Fruit fly (Drosophila melanogaster) whole organism, embryonic: ENCODE data around the gene Patj.
A peak's percentile ranks its signal among the peaks of the same experiment; 100 is the strongest.

Experiments
- Atf6 ChIP-seq: fragments of 200-800 bp; sonication (Bioruptor generic); IDR thresholded peaks from 2 replicates; pipeline ENCODE4 v1.3.6; 2022; ENCODE audit warnings: missing biosample characterization, missing genetic modification characterization
- CG10543 ChIP-seq: fragments of 200-800 bp; sonication (Bioruptor generic); optimal IDR thresholded peaks from 3 replicates; lab custom pipeline; 2017; ENCODE audit warnings: missing biosample characterization, mild to moderate bottlenecking, missing genetic modification characterization, moderate library complexity
- CG10654 ChIP-seq: fragments of 200-800 bp; sonication (Bioruptor generic); optimal IDR thresholded peaks from 2 replicates; lab custom pipeline; 2016; ENCODE audit warnings: missing biosample characterization, missing genetic modification characterization
- CG11247 ChIP-seq: fragments of 200-800 bp; sonication (Bioruptor generic); IDR thresholded peaks from 2 replicates; pipeline ENCODE4 v1.3.6; 2022; ENCODE audit warnings: missing biosample characterization, missing genetic modification characterization
- CG15479 ChIP-seq: fragments of 200-800 bp; sonication (Bioruptor generic); optimal IDR thresholded peaks from 3 replicates; lab custom pipeline; 2019; ENCODE audit warnings: missing biosample characterization, mild to moderate bottlenecking, missing genetic modification characterization, moderate library complexity
- CG17186 ChIP-seq: fragments of 200-800 bp; sonication (Bioruptor generic); optimal IDR thresholded peaks from 3 replicates; lab custom pipeline; 2017; ENCODE audit warnings: missing biosample characterization, missing genetic modification reagents, missing genetic modification characterization
- CG17385 ChIP-seq: fragments of 200-800 bp; sonication (Bioruptor generic); optimal IDR thresholded peaks from 3 replicates; lab custom pipeline; 2018; ENCODE audit warnings: missing biosample characterization, mild to moderate bottlenecking, missing genetic modification characterization
- CG2129 ChIP-seq: fragments of 200-800 bp; sonication (Bioruptor generic); IDR thresholded peaks from 2 replicates; pipeline ENCODE4 v1.3.6; 2022; ENCODE audit warnings: missing biosample characterization, missing genetic modification characterization; ENCODE audit not compliant: partially characterized antibody
- CG3065 ChIP-seq: fragments of 200-800 bp; sonication (Bioruptor generic); optimal IDR thresholded peaks from 2 replicates; lab custom pipeline; 2016; ENCODE audit warnings: missing biosample characterization, missing genetic modification characterization
- CG33557 ChIP-seq: fragments of 200-800 bp; sonication (Bioruptor generic); optimal IDR thresholded peaks from 2 replicates; lab custom pipeline; 2019; ENCODE audit warnings: missing biosample characterization, mild to moderate bottlenecking, missing genetic modification characterization, moderate library complexity
- CG3838 ChIP-seq: fragments of 200-800 bp; sonication (Bioruptor generic); optimal IDR thresholded peaks from 3 replicates; lab custom pipeline; 2016; ENCODE audit warnings: missing biosample characterization, missing genetic modification characterization
- CG3847 ChIP-seq: fragments of 200-800 bp; sonication (Bioruptor generic); IDR thresholded peaks from 2 replicates; pipeline ENCODE4 v1.3.6; 2022; ENCODE audit warnings: missing biosample characterization, missing genetic modification characterization
- CG3995 ChIP-seq: fragments of 200-800 bp; sonication (Bioruptor generic); optimal IDR thresholded peaks from 3 replicates; lab custom pipeline; 2016; ENCODE audit warnings: missing biosample characterization, missing genetic modification characterization
- CG43689 ChIP-seq: fragments of 200-800 bp; sonication (Bioruptor generic); IDR thresholded peaks from 2 replicates; pipeline ENCODE4 v1.3.6; 2022; ENCODE audit warnings: missing biosample characterization, missing genetic modification characterization
- CG4617 ChIP-seq: fragments of 200-800 bp; sonication (Bioruptor generic); optimal IDR thresholded peaks from 3 replicates; lab custom pipeline; 2016; ENCODE audit warnings: missing biosample characterization, missing genetic modification characterization, borderline replicate concordance
- CG6791 ChIP-seq: fragments of 200-800 bp; sonication (Bioruptor generic); IDR thresholded peaks from 3 replicates; pipeline ENCODE4 v1.3.6; 2022; ENCODE audit warnings: missing biosample characterization, missing genetic modification characterization; ENCODE audit not compliant: partially characterized antibody
- CG7556 ChIP-seq: fragments of 200-800 bp; sonication (Bioruptor generic); optimal IDR thresholded peaks from 2 replicates; lab custom pipeline; 2017; ENCODE audit warnings: missing biosample characterization, mild to moderate bottlenecking, missing genetic modification characterization
- CG7786 ChIP-seq: fragments of 200-800 bp; sonication (Bioruptor generic); optimal IDR thresholded peaks from 2 replicates; lab custom pipeline; 2016; ENCODE audit warnings: missing biosample characterization, missing genetic modification characterization
- CG9215 ChIP-seq: fragments of 200-800 bp; sonication (Bioruptor generic); IDR thresholded peaks from 2 replicates; pipeline ENCODE4 v1.3.6; 2022; ENCODE audit warnings: missing biosample characterization, missing genetic modification characterization
- CG9437 ChIP-seq: fragments of 200-800 bp; sonication (Bioruptor generic); optimal IDR thresholded peaks from 2 replicates; lab custom pipeline; 2018; ENCODE audit warnings: missing biosample characterization, mild to moderate bottlenecking, missing genetic modification characterization
- CG9817 ChIP-seq: fragments of 200-800 bp; sonication (Bioruptor generic); optimal IDR thresholded peaks from 2 replicates; lab custom pipeline; 2018; ENCODE audit warnings: missing biosample characterization, mild to moderate bottlenecking, missing genetic modification characterization, moderate library complexity
- Dad ChIP-seq: fragments of 200-800 bp; sonication (Bioruptor generic); optimal IDR thresholded peaks from 3 replicates; lab custom pipeline; 2016; ENCODE audit warnings: missing biosample characterization, missing genetic modification characterization
- E2f1 ChIP-seq: fragments of 200-800 bp; sonication (Bioruptor generic); IDR thresholded peaks from 2 replicates; pipeline ENCODE4 v1.3.6; 2022; ENCODE audit warnings: missing biosample characterization, missing genetic modification characterization
- Eip74EF ChIP-seq, 2 experiments: fragments of 200-800 bp in 1 of 2; fragments of >200 bp in 1 of 2; sonication (Bioruptor generic) in 1 of 2; optimal IDR thresholded peaks; 2 replicates each; lab custom pipeline; 2017 to 2019; ENCODE audit warnings: missing biosample characterization in 2 of 2, missing genetic modification characterization in 2 of 2, mild to moderate bottlenecking in 1 of 2, moderate library complexity in 1 of 2
- Elba2 ChIP-seq: fragments of 200-800 bp; sonication (Bioruptor generic); optimal IDR thresholded peaks from 3 replicates; lab custom pipeline; 2016; ENCODE audit warnings: missing biosample characterization, missing genetic modification characterization
- Fer3 ChIP-seq: fragments of 200-800 bp; sonication (Bioruptor generic); optimal IDR thresholded peaks from 2 replicates; lab custom pipeline; 2018; ENCODE audit warnings: missing biosample characterization, mild to moderate bottlenecking, missing genetic modification characterization, moderate library complexity
- Hr39 ChIP-seq: fragments of >200 bp; optimal IDR thresholded peaks from 2 replicates; lab custom pipeline; 2017
- Lim3 ChIP-seq: fragments of 200-800 bp; sonication (Bioruptor generic); IDR thresholded peaks from 2 replicates; pipeline ENCODE4 v1.3.6; 2022; ENCODE audit warnings: missing biosample characterization, missing genetic modification characterization
- MBD-R2 ChIP-seq: fragments of 200-800 bp; sonication (Bioruptor generic); IDR thresholded peaks from 2 replicates; pipeline ENCODE4 v1.3.6; 2022; ENCODE audit warnings: missing biosample characterization, missing genetic modification characterization
- Mes4 ChIP-seq: fragments of 200-800 bp; sonication (Bioruptor generic); optimal IDR thresholded peaks from 2 replicates; lab custom pipeline; 2016; ENCODE audit warnings: missing biosample characterization, missing genetic modification characterization
- NfI ChIP-seq: fragments of 200-800 bp; sonication (Bioruptor generic); optimal IDR thresholded peaks from 3 replicates; lab custom pipeline; 2018; ENCODE audit warnings: missing biosample characterization, mild to moderate bottlenecking, missing genetic modification characterization, moderate library complexity
- Sin3A ChIP-seq: fragments of >200 bp; optimal IDR thresholded peaks from 2 replicates; lab custom pipeline; 2018
- Trl ChIP-seq, 3 experiments: fragments of >200 bp in 2 of 3; fragments of 200-800 bp in 1 of 3; sonication (Bioruptor generic) in 1 of 3; optimal IDR thresholded peaks; 2 replicates in 1 of 3; 3 replicates in 2 of 3; lab custom pipeline; 2016 to 2017; ENCODE audit warnings: missing biosample characterization in 1 of 3, missing genetic modification characterization in 1 of 3
- az2 ChIP-seq: fragments of 200-800 bp; sonication (Bioruptor generic); optimal IDR thresholded peaks from 3 replicates; lab custom pipeline; 2016; ENCODE audit warnings: missing biosample characterization, missing genetic modification characterization
- chn ChIP-seq: fragments of 200-800 bp; sonication (Bioruptor generic); optimal IDR thresholded peaks from 2 replicates; lab custom pipeline; 2016; ENCODE audit warnings: missing biosample characterization, missing genetic modification characterization
- crc ChIP-seq: fragments of 200-800 bp; sonication (Bioruptor generic); optimal IDR thresholded peaks from 2 replicates; lab custom pipeline; 2016; ENCODE audit warnings: missing biosample characterization, missing genetic modification characterization
- croc ChIP-seq: fragments of 200-800 bp; sonication (Bioruptor generic); conservative IDR thresholded peaks from 3 replicates; pipeline ENCODE4 v1.3.6; 2022; ENCODE audit warnings: missing biosample characterization, missing genetic modification characterization
- exex ChIP-seq: fragments of 200-800 bp; sonication (Bioruptor generic); optimal IDR thresholded peaks from 4 replicates; lab custom pipeline; 2018; ENCODE audit warnings: missing biosample characterization, mild to moderate bottlenecking, missing genetic modification characterization, moderate library complexity
- eyg ChIP-seq: fragments of 200-800 bp; sonication (Bioruptor generic); optimal IDR thresholded peaks from 3 replicates; lab custom pipeline; 2016; ENCODE audit warnings: missing biosample characterization, missing genetic modification characterization
- fd102C ChIP-seq: fragments of 200-800 bp; sonication (Bioruptor generic); optimal IDR thresholded peaks from 2 replicates; lab custom pipeline; 2018; ENCODE audit warnings: missing biosample characterization, mild to moderate bottlenecking, missing genetic modification characterization, moderate library complexity
- jigr1 ChIP-seq: fragments of 200-800 bp; sonication (Bioruptor generic); IDR thresholded peaks from 3 replicates; pipeline ENCODE4 v1.3.6; 2022; ENCODE audit warnings: missing biosample characterization, missing genetic modification characterization
- jumu ChIP-seq: fragments of 200-800 bp; sonication (Bioruptor generic); optimal IDR thresholded peaks from 3 replicates; lab custom pipeline; 2016; ENCODE audit warnings: missing biosample characterization, missing genetic modification characterization
- lilli ChIP-seq: fragments of 200-800 bp; sonication (Bioruptor generic); optimal IDR thresholded peaks from 3 replicates; lab custom pipeline; 2016; ENCODE audit warnings: missing biosample characterization, missing genetic modification characterization
- lov ChIP-seq, 2 experiments: fragments of 200-800 bp in 1 of 2; fragments of >200 bp in 1 of 2; sonication (Bioruptor generic) in 1 of 2; IDR thresholded peaks in 1 of 2; optimal IDR thresholded peaks in 1 of 2; 2 replicates in 1 of 2; 3 replicates in 1 of 2; pipeline versions ENCODE4 v1.3.6 to Lab custom; 2017 to 2022; ENCODE audit warnings: missing biosample characterization in 1 of 2, missing genetic modification characterization in 1 of 2
- p53 ChIP-seq: fragments of 200-800 bp; sonication (Bioruptor generic); optimal IDR thresholded peaks from 2 replicates; lab custom pipeline; 2016; ENCODE audit warnings: missing biosample characterization, missing genetic modification characterization
- pita ChIP-seq: fragments of 200-800 bp; sonication (Bioruptor generic); optimal IDR thresholded peaks from 2 replicates; lab custom pipeline; 2017; ENCODE audit warnings: missing biosample characterization, mild to moderate bottlenecking, missing genetic modification characterization
- pnt ChIP-seq: fragments of 200-800 bp; sonication (Bioruptor generic); optimal IDR thresholded peaks from 3 replicates; lab custom pipeline; 2016; ENCODE audit warnings: missing biosample characterization, missing genetic modification characterization
- sens ChIP-seq: fragments of 200-800 bp; sonication (Bioruptor generic); peaks from one replicate; lab custom pipeline; 2016; ENCODE audit warnings: missing biosample characterization, missing genetic modification characterization
- stwl ChIP-seq: fragments of 200-800 bp; sonication (Bioruptor generic); optimal IDR thresholded peaks from 3 replicates; lab custom pipeline; 2018; ENCODE audit warnings: missing biosample characterization, mild to moderate bottlenecking, missing genetic modification characterization, moderate library complexity
- sug ChIP-seq: fragments of 200-800 bp; optimal IDR thresholded peaks from 2 replicates; lab custom pipeline; 2019; ENCODE audit warnings: missing biosample characterization, mild to moderate bottlenecking, missing genetic modification characterization, moderate library complexity
- twi ChIP-seq: fragments of 200-800 bp; optimal IDR thresholded peaks from 2 replicates; lab custom pipeline; 2019; ENCODE audit warnings: missing biosample characterization, mild to moderate bottlenecking, missing genetic modification characterization, moderate library complexity
- tx ChIP-seq: fragments of 200-800 bp; sonication (Bioruptor generic); optimal IDR thresholded peaks from 2 replicates; lab custom pipeline; 2016; ENCODE audit warnings: missing biosample characterization, missing genetic modification characterization

Gene Patj

dm6 chr3L:1798649-1799048 lies at the start of gene Patj:
Patj (plus strand) TSS chr3L:1798803.
- TF ChIP-seq Sin3A (peak; percentile 32), Lim3 (no peak), pita (GFP tag; lab: Kevin White, UChicago) (no peak), eyg (GFP tag; lab: Kevin White, UChicago) (no peak), az2 (no peak), croc (GFP tag; lab: Robert Waterston, UW) (no peak), CG2129 (GFP tag; lab: Robert Waterston, UW) (no peak), E2f1 (GFP tag; lab: Robert Waterston, UW) (no peak), CG10654 (GFP tag; lab: Kevin White, UChicago) (no peak), MBD-R2 (GFP tag; lab: Robert Waterston, UW) (peak; percentile 97), exex (tag; lab: Kevin White, UChicago) (peak; percentile 55), CG3995 (no peak), Dad (GFP tag; lab: Kevin White, UChicago) (no peak), CG43689 (GFP tag; lab: Robert Waterston, UW) (no peak), CG33557 (no peak), jigr1 (GFP tag; lab: Robert Waterston, UW) (no peak), CG6791 (GFP tag; lab: Robert Waterston, UW) (no peak), p53 (no peak), lilli (GFP tag; lab: Kevin White, UChicago) (no peak), crc (GFP tag; lab: Kevin White, UChicago) (no peak), Trl (optimal IDR thresholded peaks at IDR 0.05; lab: Kevin White, UChicago) (no peak), Trl (GFP tag; optimal IDR thresholded peaks at IDR 0.05; lab: Kevin White, UChicago) (no peak), Mes4 (GFP tag; lab: Kevin White, UChicago) (no peak), CG11247 (GFP tag; lab: Robert Waterston, UW) (no peak), fd102C (GFP tag; lab: Kevin White, UChicago) (no peak), CG4617 (GFP tag; lab: Kevin White, UChicago) (no peak), chn (GFP tag; lab: Kevin White, UChicago) (no peak), sens (GFP tag; lab: Kevin White, UChicago) (peak; percentile 29), tx (GFP tag; lab: Kevin White, UChicago) (no peak), jumu (GFP tag; lab: Kevin White, UChicago) (no peak), CG17385 (GFP tag; lab: Kevin White, UChicago) (no peak), Eip74EF (GFP tag; optimal IDR thresholded peaks at IDR 0.05; lab: Kevin White, UChicago) (no peak), Hr39 (lab: Kevin White, UChicago) (no peak), CG7556 (GFP tag; lab: Kevin White, UChicago) (no peak), Atf6 (GFP tag; lab: Robert Waterston, UW) (no peak), CG9437 (GFP tag; lab: Kevin White, UChicago) (no peak), Fer3 (no peak), lov (optimal IDR thresholded peaks at IDR 0.05; lab: Kevin White, UChicago) (no peak), lov (GFP tag; IDR thresholded peaks at IDR 0.05; lab: Robert Waterston, UW) (no peak), CG9817 (no peak), CG3847 (GFP tag; lab: Robert Waterston, UW) (peak; percentile 66), CG10543 (no peak), CG9215 (GFP tag; lab: Robert Waterston, UW) (no peak), CG17186 (GFP tag; lab: Kevin White, UChicago) (peak; percentile 3), pnt (GFP tag; lab: Kevin White, UChicago) (no peak), CG3838 (GFP tag; lab: Kevin White, UChicago) (no peak), Elba2 (GFP tag; lab: Kevin White, UChicago) (no peak), NfI (GFP tag; lab: Kevin White, UChicago) (no peak), CG15479 (GFP tag; lab: Kevin White, UChicago) (no peak), sug (tag; lab: Kevin White, UChicago) (no peak), twi (no peak), CG3065 (GFP tag; lab: Kevin White, UChicago) (no peak), stwl (peak; percentile 69), CG7786 (no peak)
